Fruit fly (Drosophila melanogaster) whole organism, prepupa: Measurements from ENCODE around the gene CG9297.

Experiments used
- CG16779 ChIP-seq: fragments of 200-800 bp; sonication (Bioruptor generic); optimal IDR thresholded peaks from 3 replicates; lab custom pipeline; 2017; ENCODE audit warnings: missing biosample characterization, mild to moderate bottlenecking, missing genetic modification characterization
- CG31627 ChIP-seq: fragments of 200-800 bp; sonication (Bioruptor generic); optimal IDR thresholded peaks from 3 replicates; lab custom pipeline; 2016; ENCODE audit warnings: missing biosample characterization, missing genetic modification characterization
- CG4318 ChIP-seq: fragments of 200-800 bp; sonication (Bioruptor generic); optimal IDR thresholded peaks from 3 replicates; lab custom pipeline; 2017; ENCODE audit warnings: missing biosample characterization, mild to moderate bottlenecking, missing genetic modification characterization
- Eip78C ChIP-seq: fragments of 200-800 bp; sonication (Bioruptor generic); peaks from one replicate; lab custom pipeline; 2016; ENCODE audit warnings: missing biosample characterization, missing genetic modification characterization
- Hr38 ChIP-seq: sonication (Bioruptor generic); optimal IDR thresholded peaks from 2 replicates; lab custom pipeline; 2016; ENCODE audit warnings: missing biosample characterization, missing genetic modification characterization

DNA sequence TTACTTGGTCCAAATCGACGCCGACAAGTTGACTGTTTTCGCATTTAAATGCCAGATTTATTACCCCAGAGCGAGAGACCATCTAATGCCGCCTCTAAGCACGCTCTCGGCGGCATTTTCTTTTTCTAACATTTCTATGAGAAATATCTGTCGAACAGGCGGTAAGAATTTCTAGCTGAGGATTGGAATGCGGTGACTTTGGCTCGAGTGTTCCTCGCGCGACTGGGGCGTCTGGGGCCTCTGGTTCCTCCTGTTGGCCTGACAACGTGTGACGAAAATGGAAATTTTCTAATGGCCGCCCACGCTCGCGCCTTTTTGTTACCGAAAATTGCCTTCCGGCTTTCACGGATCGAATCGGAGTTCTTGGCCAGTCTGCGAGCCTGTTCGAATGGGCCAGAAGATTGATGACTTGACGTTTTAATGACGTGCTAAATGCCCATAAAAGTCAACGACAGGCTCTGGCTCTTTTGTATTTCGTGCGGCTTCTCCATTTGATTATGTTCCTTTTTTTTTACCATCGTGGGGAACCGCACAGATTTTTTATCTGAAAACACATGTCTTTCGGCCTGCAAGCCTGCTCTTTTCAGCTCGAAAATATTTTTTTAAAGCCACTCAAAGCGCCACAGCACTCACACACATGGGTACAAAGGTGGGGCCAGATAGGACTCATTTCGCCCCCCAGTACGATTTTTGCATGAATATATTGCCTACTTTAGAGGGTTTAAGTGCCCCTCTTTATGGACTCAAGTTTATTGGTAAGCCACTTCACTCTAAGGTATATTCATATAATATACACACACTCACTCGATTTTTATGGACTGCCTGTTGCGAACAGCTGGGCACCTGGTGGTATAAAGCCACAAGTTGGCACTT lies 30.1 kb downstream of the CG9297 start:
- no peak for TF ChIP-seq CG16779 (tag; lab: Kevin White, UChicago)
- TF ChIP-seq CG31627 (GFP tag; lab: Kevin White, UChicago) = no peak
- TF ChIP-seq Eip78C (GFP tag; lab: Kevin White, UChicago) = no peak
- no peak for TF ChIP-seq Hr38 (GFP tag; lab: Kevin White, UChicago)
- TF ChIP-seq CG4318 (GFP tag; lab: Kevin White, UChicago) = no peak
